Fruit fly (Drosophila melanogaster) whole organism, pupa: ENCODE results near the gene natalisin.

Source experiments
- CG10348 ChIP-seq: fragments of 200-800 bp; sonication (Bioruptor generic); IDR thresholded peaks from 2 replicates; pipeline ENCODE4 v1.3.6; 2022; ENCODE audit warnings: missing biosample characterization, missing genetic modification characterization
- CG12605 ChIP-seq: fragments of 200-800 bp; sonication (Bioruptor generic); IDR thresholded peaks from 2 replicates; pipeline ENCODE4 v1.3.6; 2022; ENCODE audit warnings: missing biosample characterization, missing genetic modification characterization
- CG13204 ChIP-seq: fragments of 200-800 bp; sonication (Bioruptor generic); optimal IDR thresholded peaks from 2 replicates; lab custom pipeline; 2018; ENCODE audit warnings: missing biosample characterization, mild to moderate bottlenecking, missing genetic modification characterization, moderate library complexity
- CG14655 ChIP-seq: fragments of 200-800 bp; sonication (Bioruptor generic); optimal IDR thresholded peaks from 3 replicates; lab custom pipeline; 2017; ENCODE audit warnings: mild to moderate bottlenecking, missing biosample characterization, missing genetic modification reagents, missing genetic modification characterization
- CG15710 ChIP-seq: fragments of 200-800 bp; sonication (Bioruptor generic); optimal IDR thresholded peaks from 2 replicates; lab custom pipeline; 2018; ENCODE audit warnings: missing biosample characterization, mild to moderate bottlenecking, missing genetic modification characterization, moderate library complexity
- CG17806 ChIP-seq: fragments of 200-800 bp; sonication (Bioruptor generic); optimal IDR thresholded peaks from 2 replicates; lab custom pipeline; 2018; ENCODE audit warnings: missing biosample characterization, mild to moderate bottlenecking, missing genetic modification characterization, moderate library complexity
- CG32121 ChIP-seq: fragments of 200-800 bp; sonication (Bioruptor generic); IDR thresholded peaks from 2 replicates; pipeline ENCODE4 v1.3.6; 2022; ENCODE audit warnings: missing biosample characterization, missing genetic modification characterization
- CG34367 ChIP-seq: fragments of 200-800 bp; sonication (Bioruptor generic); optimal IDR thresholded peaks from 2 replicates; lab custom pipeline; 2018; ENCODE audit warnings: missing biosample characterization, mild to moderate bottlenecking, missing genetic modification characterization
- CG4496 ChIP-seq: fragments of 200-800 bp; sonication (Bioruptor generic); IDR thresholded peaks from 3 replicates; pipeline ENCODE4 v1.3.6; 2022; ENCODE audit warnings: missing biosample characterization, missing genetic modification characterization
- CG8159 ChIP-seq: fragments of 200-800 bp; sonication (Bioruptor generic); optimal IDR thresholded peaks from 3 replicates; lab custom pipeline; 2018; ENCODE audit warnings: missing biosample characterization, mild to moderate bottlenecking, missing genetic modification characterization, moderate library complexity
- CG8301 ChIP-seq: fragments of 200-800 bp; sonication (Bioruptor generic); optimal IDR thresholded peaks from 2 replicates; lab custom pipeline; 2018; ENCODE audit warnings: missing biosample characterization, mild to moderate bottlenecking, missing genetic modification characterization
- CG9948 ChIP-seq: fragments of 200-800 bp; sonication (Bioruptor generic); optimal IDR thresholded peaks from 2 replicates; lab custom pipeline; 2018; ENCODE audit warnings: missing biosample characterization, mild to moderate bottlenecking, missing genetic modification characterization, moderate library complexity
- D1 ChIP-seq: fragments of 200-800 bp; sonication (Bioruptor generic); optimal IDR thresholded peaks from 2 replicates; lab custom pipeline; 2018; ENCODE audit warnings: missing biosample characterization, mild to moderate bottlenecking, missing genetic modification characterization, moderate library complexity
- EcR ChIP-seq: fragments of 200-800 bp; sonication (Bioruptor generic); optimal IDR thresholded peaks from 3 replicates; lab custom pipeline; 2019; ENCODE audit warnings: missing biosample characterization, missing genetic modification characterization, mild to moderate bottlenecking, moderate library complexity, missing genetic modification reagents
- Ets98B ChIP-seq: fragments of 200-800 bp; sonication (Bioruptor generic); IDR thresholded peaks from 2 replicates; pipeline ENCODE4 v1.3.6; 2022; ENCODE audit warnings: missing biosample characterization, missing genetic modification characterization
- Pif1A ChIP-seq: fragments of 200-800 bp; sonication (Bioruptor generic); optimal IDR thresholded peaks from 3 replicates; lab custom pipeline; 2016; ENCODE audit warnings: missing biosample characterization, missing genetic modification characterization
- Pif1B ChIP-seq: fragments of 200-800 bp; sonication (Bioruptor generic); optimal IDR thresholded peaks from 3 replicates; lab custom pipeline; 2016; ENCODE audit warnings: missing biosample characterization, missing genetic modification characterization
- Snoo ChIP-seq: fragments of 200-800 bp; sonication (Bioruptor generic); optimal IDR thresholded peaks from 3 replicates; lab custom pipeline; 2017; ENCODE audit warnings: missing biosample characterization, mild to moderate bottlenecking, missing genetic modification characterization, inconsistent platforms
- fd96Ca ChIP-seq: fragments of 200-800 bp; sonication (Bioruptor generic); IDR thresholded peaks from 3 replicates; pipeline ENCODE4 v1.3.6; 2022; ENCODE audit warnings: missing biosample characterization, missing genetic modification characterization
- gl ChIP-seq: fragments of 200-800 bp; sonication (Bioruptor generic); optimal IDR thresholded peaks from 2 replicates; lab custom pipeline; 2018; ENCODE audit warnings: missing biosample characterization, mild to moderate bottlenecking, missing genetic modification characterization
- rn ChIP-seq: fragments of 200-800 bp; sonication (Bioruptor generic); IDR thresholded peaks from 2 replicates; pipeline ENCODE4 v1.3.6; 2022; ENCODE audit warnings: missing biosample characterization, missing genetic modification characterization

The natalisin gene

dm6 chr3R:14426524-14426923, 8.1 kb downstream of the natalisin start:
- TF ChIP-seq CG9948 (tag; lab: Kevin White, UChicago) (no peak), Pif1B (no peak), CG15710 (tag; lab: Kevin White, UChicago) (no peak), Ets98B (GFP tag; lab: Robert Waterston, UW) (peak; percentile 75), CG12605 (GFP tag; lab: Robert Waterston, UW) (no peak), CG8159 (tag; lab: Kevin White, UChicago) (no peak), gl (tag; lab: Kevin White, UChicago) (no peak), CG4496 (GFP tag; lab: Robert Waterston, UW) (peak; percentile 85), fd96Ca (GFP tag; lab: Robert Waterston, UW) (peak; percentile 67; the same call in 2 of the 3 replicates), CG10348 (GFP tag; lab: Robert Waterston, UW) (no peak), CG34367 (tag; lab: Kevin White, UChicago) (no peak), CG17806 (tag; lab: Kevin White, UChicago) (no peak), EcR (no peak), CG8301 (peak; percentile 24), CG14655 (GFP tag; lab: Kevin White, UChicago) (no peak), CG32121 (GFP tag; lab: Robert Waterston, UW) (peak; percentile 72), rn (GFP tag; lab: Robert Waterston, UW) (no peak), CG13204 (GFP tag; lab: Kevin White, UChicago) (no peak), D1 (tag; lab: Kevin White, UChicago) (no peak), Snoo (tag; lab: Kevin White, UChicago) (no peak), Pif1A (no peak)
- TF ChIP-seq, all 21 proteins: peak for 5

DNA sequence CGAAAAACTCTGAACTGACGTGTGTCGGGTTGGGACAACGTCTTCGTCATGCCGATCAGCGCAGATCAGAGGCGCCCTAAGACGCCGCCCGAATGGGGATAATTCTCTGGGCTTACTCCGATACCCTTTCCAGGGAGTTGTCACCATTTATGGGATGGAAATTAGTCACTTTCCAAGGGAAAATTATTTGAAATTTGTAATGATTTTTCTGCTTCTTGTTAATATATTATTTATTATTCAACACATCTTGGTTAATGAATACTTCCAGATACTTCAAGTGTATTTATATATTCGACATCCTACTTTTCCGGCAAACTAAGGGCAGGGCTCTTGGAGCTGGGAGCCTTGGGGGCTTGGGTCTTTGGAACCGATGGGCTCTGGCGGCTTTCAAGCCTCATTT, 11.9 kb downstream of the natalisin start:
- TF ChIP-seq CG17806 (tag; lab: Kevin White, UChicago) (peak; percentile 84), rn (GFP tag; lab: Robert Waterston, UW) (0 out of 2 replicates have a peak, but pooled peaks have one; percentile 5), Snoo (tag; lab: Kevin White, UChicago) (peak; percentile 49), gl (tag; lab: Kevin White, UChicago) (peak; percentile 26), fd96Ca (GFP tag; lab: Robert Waterston, UW) (peak; percentile 42; the same call in 1 of the 3 replicates), CG4496 (GFP tag; lab: Robert Waterston, UW) (peak; percentile 56; the same call in 2 of the 3 replicates), CG12605 (GFP tag; lab: Robert Waterston, UW) (no peak), CG8159 (tag; lab: Kevin White, UChicago) (peak; percentile 87), D1 (tag; lab: Kevin White, UChicago) (peak; percentile 24), CG15710 (tag; lab: Kevin White, UChicago) (peak; percentile 82), Pif1B (peak; percentile 64), Pif1A (peak; percentile 76), CG10348 (GFP tag; lab: Robert Waterston, UW) (no peak), Ets98B (GFP tag; lab: Robert Waterston, UW) (no peak), CG9948 (tag; lab: Kevin White, UChicago) (peak; percentile 80), CG8301 (peak; percentile 39), CG32121 (GFP tag; lab: Robert Waterston, UW) (no peak), CG14655 (GFP tag; lab: Kevin White, UChicago) (peak; percentile 63), CG34367 (tag; lab: Kevin White, UChicago) (peak; percentile 71), CG13204 (GFP tag; lab: Kevin White, UChicago) (peak; percentile 14), EcR (peak; percentile 27)
- TF ChIP-seq, all 21 proteins: peak for 17

DNA sequence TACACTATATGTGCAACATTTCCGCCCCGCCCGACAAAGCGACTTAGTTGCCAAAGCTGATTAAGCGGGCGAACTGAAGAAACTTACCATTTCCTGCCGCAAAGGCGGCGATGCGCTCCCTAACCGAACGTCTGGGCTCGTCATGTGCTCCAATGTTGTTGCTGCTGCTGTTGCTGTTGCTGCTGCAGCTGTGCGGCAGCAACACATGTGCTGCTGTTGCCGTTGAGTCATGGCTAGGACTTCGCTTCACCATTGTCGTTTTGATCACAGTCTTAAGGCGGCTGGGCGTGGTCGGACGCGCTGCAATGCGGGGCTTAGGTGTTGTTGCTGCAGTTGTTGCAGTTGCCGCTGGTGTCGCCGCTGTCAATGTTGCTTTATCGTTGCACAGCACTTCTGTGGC, 13.5 kb downstream of the natalisin start:
- TF ChIP-seq fd96Ca (GFP tag; lab: Robert Waterston, UW) = no peak
- peak; percentile 20; the same call in 1 of the 3 replicates for TF ChIP-seq CG4496 (GFP tag; lab: Robert Waterston, UW)
- no peak for TF ChIP-seq CG9948 (tag; lab: Kevin White, UChicago)
- TF ChIP-seq CG14655 (GFP tag; lab: Kevin White, UChicago) = no peak
- TF ChIP-seq D1 (tag; lab: Kevin White, UChicago) = no peak
- no peak for TF ChIP-seq CG34367 (tag; lab: Kevin White, UChicago)
- TF ChIP-seq CG17806 (tag; lab: Kevin White, UChicago) = no peak
- no peak for TF ChIP-seq CG12605 (GFP tag; lab: Robert Waterston, UW)
- TF ChIP-seq Pif1B = no peak
- no peak for TF ChIP-seq CG10348 (GFP tag; lab: Robert Waterston, UW)
- no peak for TF ChIP-seq rn (GFP tag; lab: Robert Waterston, UW)
- no peak for TF ChIP-seq CG32121 (GFP tag; lab: Robert Waterston, UW)
- peak; percentile 86 for TF ChIP-seq CG13204 (GFP tag; lab: Kevin White, UChicago)

DNA sequence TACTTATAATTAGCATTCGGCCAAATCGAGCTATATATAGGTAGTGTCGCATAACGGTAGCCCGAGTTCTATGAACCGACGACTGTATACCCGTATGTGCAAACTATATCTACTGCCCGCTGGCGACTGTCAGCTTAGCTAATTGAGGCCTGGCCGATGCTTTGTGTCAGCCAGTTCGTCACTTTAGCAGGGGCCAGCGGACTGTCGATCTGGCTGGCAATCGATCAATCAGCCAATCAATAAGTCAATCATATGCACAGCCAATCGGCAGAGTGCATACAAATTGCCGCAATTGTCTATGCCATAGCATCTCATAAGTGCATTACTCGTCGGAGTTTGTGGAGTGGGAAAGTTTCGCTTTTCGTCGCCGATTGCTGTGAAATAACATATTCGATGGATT, 17.6 kb downstream of the natalisin start:
- TF ChIP-seq Snoo (tag; lab: Kevin White, UChicago) (no peak), D1 (tag; lab: Kevin White, UChicago) (no peak), CG15710 (tag; lab: Kevin White, UChicago) (no peak), CG13204 (GFP tag; lab: Kevin White, UChicago) (no peak), Ets98B (GFP tag; lab: Robert Waterston, UW) (no peak), CG14655 (GFP tag; lab: Kevin White, UChicago) (no peak), fd96Ca (GFP tag; lab: Robert Waterston, UW) (no peak), CG8159 (tag; lab: Kevin White, UChicago) (no peak), CG4496 (GFP tag; lab: Robert Waterston, UW) (no peak), Pif1A (no peak), rn (GFP tag; lab: Robert Waterston, UW) (no peak), CG9948 (tag; lab: Kevin White, UChicago) (no peak)
- TF ChIP-seq, all 21 proteins: peak for 0

DNA sequence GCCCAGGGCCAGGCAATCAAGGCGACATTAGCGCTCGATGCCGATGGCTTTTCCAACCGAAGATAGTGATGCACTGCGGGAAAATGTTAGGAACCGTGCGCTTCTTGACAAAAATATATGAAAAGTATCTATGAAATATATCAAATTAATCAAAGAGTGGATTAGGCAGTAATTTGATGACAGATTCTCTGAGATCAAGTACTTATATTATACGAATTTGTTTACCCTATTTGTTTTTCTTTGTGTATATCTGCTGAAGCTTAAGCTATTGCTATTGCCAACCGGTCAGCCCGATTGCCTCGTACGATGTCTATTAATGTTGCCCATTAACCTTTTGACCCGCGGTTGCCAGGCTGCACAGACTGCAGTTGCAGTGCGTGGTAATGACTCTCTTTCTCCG, 18.1 kb downstream of the natalisin start:
- TF ChIP-seq Snoo (tag; lab: Kevin White, UChicago) = no peak
- peak; percentile 5 for TF ChIP-seq Pif1A
- TF ChIP-seq CG8301 = peak; percentile 49
- TF ChIP-seq CG14655 (GFP tag; lab: Kevin White, UChicago) = peak; percentile 24
- no peak for TF ChIP-seq CG10348 (GFP tag; lab: Robert Waterston, UW)
- no peak for TF ChIP-seq D1 (tag; lab: Kevin White, UChicago)
- TF ChIP-seq Ets98B (GFP tag; lab: Robert Waterston, UW) = peak; percentile 56; the same call in 1 of the 2 replicates
- no peak for TF ChIP-seq gl (tag; lab: Kevin White, UChicago)
- TF ChIP-seq CG15710 (tag; lab: Kevin White, UChicago) = no peak
- TF ChIP-seq CG13204 (GFP tag; lab: Kevin White, UChicago) = no peak
- TF ChIP-seq Pif1B = no peak
- peak; percentile 29 for TF ChIP-seq CG8159 (tag; lab: Kevin White, UChicago)
- TF ChIP-seq CG12605 (GFP tag; lab: Robert Waterston, UW) = peak; percentile 55
- peak; percentile 73 for TF ChIP-seq CG32121 (GFP tag; lab: Robert Waterston, UW)
- TF ChIP-seq CG4496 (GFP tag; lab: Robert Waterston, UW) = peak; percentile 78
- TF ChIP-seq CG17806 (tag; lab: Kevin White, UChicago) = peak; percentile 39
- TF ChIP-seq fd96Ca (GFP tag; lab: Robert Waterston, UW) = peak; percentile 63
- TF ChIP-seq, all 21 proteins: peak for 10
